Fruit fly (Drosophila melanogaster) whole organism, embryonic: ENCODE measurements around the gene Scox.

Experiments
- Awh ChIP-seq: fragments of 200-800 bp; sonication (Bioruptor generic); IDR thresholded peaks from 2 replicates; pipeline ENCODE4, ENCODE4 v1.3.6; 2022; ENCODE audit warnings: missing biosample characterization, missing genetic modification characterization
- Bgb ChIP-seq: fragments of 200-800 bp; sonication (Bioruptor generic); IDR thresholded peaks from 2 replicates; pipeline ENCODE4 v1.3.6; 2022; ENCODE audit warnings: missing biosample characterization, missing genetic modification characterization; ENCODE audit not compliant: partially characterized antibody
- Blimp-1 ChIP-seq: fragments of 200-800 bp; sonication (Bioruptor generic); optimal IDR thresholded peaks from 3 replicates; lab custom pipeline; 2018; ENCODE audit warnings: missing biosample characterization, missing genetic modification characterization, mild to moderate bottlenecking, moderate library complexity, missing genetic modification reagents
- BtbVII ChIP-seq: fragments of 200-800 bp; sonication (Bioruptor generic); optimal IDR thresholded peaks from 3 replicates; lab custom pipeline; 2017; ENCODE audit warnings: missing biosample characterization, mild to moderate bottlenecking, missing genetic modification characterization
- CG10274 ChIP-seq: fragments of 200-800 bp; sonication (Bioruptor generic); optimal IDR thresholded peaks from 3 replicates; lab custom pipeline; 2017; ENCODE audit warnings: missing biosample characterization, mild to moderate bottlenecking, missing genetic modification characterization
- CG10959 ChIP-seq: fragments of 200-800 bp; sonication (Bioruptor generic); IDR thresholded peaks from 2 replicates; pipeline ENCODE4 v1.3.6; 2022; ENCODE audit warnings: missing biosample characterization, missing genetic modification characterization
- CG11398 ChIP-seq: fragments of 200-800 bp; sonication (Bioruptor generic); optimal IDR thresholded peaks from 2 replicates; lab custom pipeline; 2016; ENCODE audit warnings: missing biosample characterization, missing genetic modification characterization
- CG11560 ChIP-seq: fragments of 200-800 bp; sonication (Bioruptor generic); IDR thresholded peaks from 3 replicates; pipeline ENCODE4 v1.3.6; 2022; ENCODE audit warnings: missing biosample characterization, missing genetic modification characterization
- CG12219 ChIP-seq: fragments of 200-800 bp; sonication (Bioruptor generic); optimal IDR thresholded peaks from 3 replicates; lab custom pipeline; 2018; ENCODE audit warnings: missing biosample characterization, mild to moderate bottlenecking, missing genetic modification characterization
- CG14965 ChIP-seq: fragments of 200-800 bp; sonication (Bioruptor generic); optimal IDR thresholded peaks from 2 replicates; lab custom pipeline; 2016; ENCODE audit warnings: missing biosample characterization, missing genetic modification characterization, borderline replicate concordance
- CG15514 ChIP-seq: fragments of 200-800 bp; sonication (Bioruptor generic); optimal IDR thresholded peaks from 3 replicates; lab custom pipeline; 2017; ENCODE audit warnings: missing biosample characterization, missing genetic modification characterization, mild to moderate bottlenecking, moderate library complexity, missing genetic modification reagents
- CG17328 ChIP-seq: fragments of 200-800 bp; sonication (Bioruptor generic); IDR thresholded peaks from 2 replicates; pipeline ENCODE4 v1.3.6; 2022; ENCODE audit warnings: missing biosample characterization, missing genetic modification characterization
- CG17829 ChIP-seq: fragments of 200-800 bp; optimal IDR thresholded peaks from 2 replicates; lab custom pipeline; 2019; ENCODE audit warnings: missing biosample characterization, mild to moderate bottlenecking, missing genetic modification characterization, moderate library complexity
- CG2199 ChIP-seq: fragments of 200-800 bp; sonication (Bioruptor generic); IDR thresholded peaks from 3 replicates; pipeline ENCODE4 v1.3.6; 2022; ENCODE audit warnings: missing biosample characterization, missing genetic modification characterization
- CG32532 ChIP-seq: fragments of 200-800 bp; sonication (Bioruptor generic); IDR thresholded peaks from 2 replicates; pipeline ENCODE4 v1.3.6; 2022; ENCODE audit warnings: missing biosample characterization, missing genetic modification characterization
- CG32772 ChIP-seq: fragments of 200-800 bp; sonication (Bioruptor generic); IDR thresholded peaks from 2 replicates; pipeline ENCODE4 v1.3.6; 2022; ENCODE audit warnings: missing biosample characterization, missing genetic modification characterization
- CG3838 ChIP-seq: fragments of 200-800 bp; sonication (Bioruptor generic); optimal IDR thresholded peaks from 3 replicates; lab custom pipeline; 2016; ENCODE audit warnings: missing biosample characterization, missing genetic modification characterization
- CG8944 ChIP-seq: fragments of 200-800 bp; sonication (Bioruptor generic); optimal IDR thresholded peaks from 3 replicates; lab custom pipeline; 2016; ENCODE audit warnings: missing biosample characterization, missing genetic modification characterization
- CG9876 ChIP-seq: fragments of 200-800 bp; sonication (Bioruptor generic); optimal IDR thresholded peaks from 2 replicates; lab custom pipeline; 2016; ENCODE audit warnings: missing biosample characterization, missing genetic modification characterization
- Camta ChIP-seq: fragments of 200-800 bp; sonication (Bioruptor generic); optimal IDR thresholded peaks from 2 replicates; lab custom pipeline; 2016; ENCODE audit warnings: missing biosample characterization, missing genetic modification characterization
- Dp ChIP-seq: fragments of 200-800 bp; sonication (Bioruptor generic); optimal IDR thresholded peaks from 2 replicates; lab custom pipeline; 2018; ENCODE audit warnings: missing biosample characterization, mild to moderate bottlenecking, missing genetic modification characterization, moderate library complexity
- Dref ChIP-seq: fragments of 200-800 bp; sonication (Bioruptor generic); IDR thresholded peaks from 2 replicates; pipeline ENCODE4 v1.3.6; 2022; ENCODE audit warnings: missing biosample characterization, missing genetic modification characterization
- GATAe ChIP-seq: fragments of 200-800 bp; sonication (Bioruptor generic); conservative IDR thresholded peaks from 2 replicates; pipeline ENCODE4 v1.3.6; 2022; ENCODE audit warnings: missing biosample characterization, missing genetic modification characterization
- H2.0 ChIP-seq: fragments of 200-800 bp; sonication (Bioruptor generic); IDR thresholded peaks from 2 replicates; pipeline ENCODE4 v1.3.6; 2022; ENCODE audit warnings: missing biosample characterization, missing genetic modification characterization
- PHDP ChIP-seq: fragments of 200-800 bp; sonication (Bioruptor generic); optimal IDR thresholded peaks from 3 replicates; lab custom pipeline; 2018; ENCODE audit warnings: missing biosample characterization, mild to moderate bottlenecking, missing genetic modification characterization, moderate library complexity
- Six4 ChIP-seq: fragments of 200-800 bp; sonication (Bioruptor generic); optimal IDR thresholded peaks from 2 replicates; lab custom pipeline; 2016; ENCODE audit warnings: missing biosample characterization, missing genetic modification characterization
- Xrp1 ChIP-seq: fragments of 200-800 bp; sonication (Bioruptor generic); IDR thresholded peaks from 2 replicates; pipeline ENCODE4 v1.3.6; 2022; ENCODE audit warnings: missing biosample characterization, missing genetic modification characterization
- abd-A ChIP-seq: fragments of 200-800 bp; sonication (Bioruptor generic); optimal IDR thresholded peaks from 3 replicates; lab custom pipeline; 2019; ENCODE audit warnings: missing biosample characterization, mild to moderate bottlenecking, missing genetic modification characterization, moderate library complexity
- ase ChIP-seq: fragments of 200-800 bp; sonication (Bioruptor generic); IDR thresholded peaks from 3 replicates; pipeline ENCODE4 v1.3.6; 2022; ENCODE audit warnings: missing biosample characterization, missing genetic modification characterization
- bbx ChIP-seq: fragments of 200-800 bp; sonication (Bioruptor generic); IDR thresholded peaks from 2 replicates; pipeline ENCODE4 v1.3.6; 2022; ENCODE audit warnings: missing biosample characterization, missing genetic modification characterization; ENCODE audit not compliant: partially characterized antibody
- bigmax ChIP-seq: fragments of 200-800 bp; sonication (Bioruptor generic); optimal IDR thresholded peaks from 2 replicates; lab custom pipeline; 2018; ENCODE audit warnings: missing biosample characterization, mild to moderate bottlenecking, missing genetic modification characterization
- cg ChIP-seq: fragments of 200-800 bp; sonication (Bioruptor generic); optimal IDR thresholded peaks from 3 replicates; lab custom pipeline; 2019; ENCODE audit warnings: missing biosample characterization, mild to moderate bottlenecking, missing genetic modification characterization, moderate library complexity
- croc ChIP-seq: fragments of 200-800 bp; sonication (Bioruptor generic); conservative IDR thresholded peaks from 3 replicates; pipeline ENCODE4 v1.3.6; 2022; ENCODE audit warnings: missing biosample characterization, missing genetic modification characterization
- danr ChIP-seq: fragments of 200-800 bp; sonication (Bioruptor generic); IDR thresholded peaks from 2 replicates; pipeline ENCODE4 v1.3.6; 2022; ENCODE audit warnings: missing biosample characterization, missing genetic modification characterization
- dati ChIP-seq: fragments of 200-800 bp; sonication (Bioruptor generic); IDR thresholded peaks from 2 replicates; pipeline ENCODE4 v1.3.6; 2022; ENCODE audit warnings: missing biosample characterization, missing genetic modification characterization
- disco-r ChIP-seq: fragments of 200-800 bp; sonication (Bioruptor generic); optimal IDR thresholded peaks from 2 replicates; lab custom pipeline; 2016; ENCODE audit warnings: missing biosample characterization, missing genetic modification characterization
- fru ChIP-seq: fragments of >200 bp; optimal IDR thresholded peaks from 2 replicates; lab custom pipeline; 2017
- ham ChIP-seq: fragments of 200-800 bp; sonication (Bioruptor generic); IDR thresholded peaks from 2 replicates; pipeline ENCODE4 v1.3.6; 2022; ENCODE audit warnings: missing biosample characterization, missing genetic modification characterization
- insv ChIP-seq, 2 experiments: fragments of 200-800 bp; sonication (Bioruptor generic); optimal IDR thresholded peaks; 3 replicates each; lab custom pipeline; 2016 to 2018; ENCODE audit warnings: missing biosample characterization in 2 of 2, missing genetic modification characterization in 2 of 2
- kni ChIP-seq: fragments of 200-800 bp; sonication (Bioruptor generic); optimal IDR thresholded peaks from 3 replicates; lab custom pipeline; 2017; ENCODE audit warnings: mild to moderate bottlenecking, missing biosample characterization, missing genetic modification reagents, missing genetic modification characterization
- nerfin-1 ChIP-seq: fragments of 200-800 bp; sonication (Bioruptor generic); optimal IDR thresholded peaks from 3 replicates; lab custom pipeline; 2019; ENCODE audit warnings: missing biosample characterization, mild to moderate bottlenecking, missing genetic modification characterization, moderate library complexity
- nom ChIP-seq: fragments of 200-800 bp; sonication (Bioruptor generic); optimal IDR thresholded peaks from 2 replicates; lab custom pipeline; 2017; ENCODE audit warnings: missing biosample characterization, missing genetic modification characterization, mild to moderate bottlenecking, moderate library complexity, missing genetic modification reagents
- oc ChIP-seq: fragments of 200-800 bp; sonication (Bioruptor generic); optimal IDR thresholded peaks from 2 replicates; lab custom pipeline; 2018; ENCODE audit warnings: missing biosample characterization, mild to moderate bottlenecking, missing genetic modification characterization, moderate library complexity
- pan ChIP-seq, 4 experiments: fragments of >200 bp in 3 of 4; fragments of 200-800 bp in 1 of 4; sonication (Bioruptor generic) in 1 of 4; optimal IDR thresholded peaks in 3 of 4; IDR thresholded peaks in 1 of 4; 2 replicates each; pipeline versions ENCODE4 v1.3.6 to Lab custom; 2017 to 2022; ENCODE audit warnings: missing biosample characterization in 2 of 4, missing genetic modification characterization in 2 of 4, mixed read lengths in 1 of 4
- sd ChIP-seq: fragments of 200-800 bp; sonication (Bioruptor generic); optimal IDR thresholded peaks from 3 replicates; lab custom pipeline; 2018; ENCODE audit warnings: missing biosample characterization, mild to moderate bottlenecking, missing genetic modification characterization, moderate library complexity
- seq ChIP-seq: fragments of 200-800 bp; sonication (Bioruptor generic); IDR thresholded peaks from 2 replicates; pipeline ENCODE4 v1.3.6; 2022; ENCODE audit warnings: missing biosample characterization, missing genetic modification characterization
- sna ChIP-seq: fragments of 200-800 bp; sonication (Bioruptor generic); IDR thresholded peaks from 2 replicates; pipeline ENCODE4 v1.3.6; 2022; ENCODE audit warnings: missing biosample characterization, missing genetic modification characterization; ENCODE audit not compliant: partially characterized antibody
- sqz ChIP-seq: fragments of 200-800 bp; sonication (Bioruptor generic); optimal IDR thresholded peaks from 3 replicates; lab custom pipeline; 2018; ENCODE audit warnings: missing biosample characterization, mild to moderate bottlenecking, missing genetic modification characterization
- twi ChIP-seq: fragments of 200-800 bp; optimal IDR thresholded peaks from 2 replicates; lab custom pipeline; 2019; ENCODE audit warnings: missing biosample characterization, mild to moderate bottlenecking, missing genetic modification characterization, moderate library complexity

Gene Scox

DNA sequence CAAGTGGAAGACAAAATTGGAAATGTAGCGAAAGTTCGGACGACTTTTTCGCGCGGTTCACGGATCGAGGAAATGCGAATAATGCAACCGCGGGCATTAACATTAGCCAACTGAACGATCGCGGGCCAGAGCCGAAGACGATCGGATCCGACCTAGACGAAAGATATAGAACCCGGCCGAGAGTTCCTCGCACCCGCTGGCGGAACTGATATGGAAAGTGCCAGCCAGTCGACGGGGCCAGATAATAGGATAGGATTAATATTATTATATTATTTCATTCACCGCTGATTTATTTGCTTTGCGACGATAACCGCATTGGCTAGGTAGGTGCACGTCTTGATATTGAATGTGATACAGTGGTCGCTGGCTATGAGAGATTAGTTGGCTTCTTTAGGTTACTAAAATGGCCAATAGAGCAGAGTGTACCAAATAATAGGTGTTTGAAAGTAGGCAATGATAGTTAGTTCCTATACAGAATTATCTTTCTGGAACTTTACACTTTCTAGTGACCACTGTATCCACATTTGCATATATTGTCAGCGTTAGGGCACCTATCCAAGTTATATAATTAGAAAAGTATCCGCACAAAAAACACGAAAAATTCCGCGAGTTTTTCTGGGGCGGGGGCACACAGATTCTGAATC lies 30.8 kb upstream of the Scox start:
- TF ChIP-seq CG12219 (GFP tag; lab: Kevin White, UChicago) (peak; percentile 58), danr (0 out of 2 replicates have a peak, but pooled peaks have one; percentile 30), CG11560 (tag; lab: Robert Waterston, UW) (peak; percentile 60; the same call in 1 of the 3 replicates), disco-r (no peak), dati (GFP tag; lab: Robert Waterston, UW) (0 out of 2 replicates have a peak, but pooled peaks have one; percentile 49), twi (tag; lab: Kevin White, UChicago) (no peak), bigmax (GFP tag; lab: Kevin White, UChicago) (no peak), Xrp1 (GFP tag; lab: Robert Waterston, UW) (peak; percentile 73), CG14965 (GFP tag; lab: Kevin White, UChicago) (no peak), Dp (GFP tag; lab: Kevin White, UChicago) (no peak), CG3838 (GFP tag; lab: Kevin White, UChicago) (no peak), CG15514 (peak; percentile 25), CG32532 (GFP tag; lab: Robert Waterston, UW) (peak; percentile 84), CG8944 (GFP tag; lab: Kevin White, UChicago) (peak; percentile 43), abd-A (tag; lab: Kevin White, UChicago) (no peak), PHDP (tag; lab: Kevin White, UChicago) (peak; percentile 55), insv (GFP tag; optimal IDR thresholded peaks at IDR 0.05; lab: Kevin White, UChicago) (no peak), bbx (GFP tag; lab: Robert Waterston, UW) (no peak), CG2199 (no peak; the same call in 2 of the 3 replicates), sqz (GFP tag; lab: Kevin White, UChicago) (peak; percentile 21), ham (no peak), cg (GFP tag; lab: Kevin White, UChicago) (no peak), CG32772 (peak; percentile 49), pan (optimal IDR thresholded peaks at IDR 0.05; lab: Kevin White, UChicago) (no peak), pan (GFP tag; optimal IDR thresholded peaks at IDR 0.05 in 1 of 2, IDR thresholded peaks at IDR 0.05 in 1 of 2) (peak in 1 of 2 experiments; percentile 73), nerfin-1 (tag; lab: Kevin White, UChicago) (peak; percentile 4), seq (GFP tag; lab: Robert Waterston, UW) (peak; percentile 44; the same call in 1 of the 2 replicates), sd (tag; lab: Kevin White, UChicago) (no peak), GATAe (GFP tag; lab: Robert Waterston, UW) (0 out of 2 replicates have a peak, but pooled peaks have one; percentile 34), sna (GFP tag; lab: Robert Waterston, UW) (no peak), Awh (GFP tag; lab: Robert Waterston, UW) (peak; percentile 56; the same call in 1 of the 2 replicates), oc (tag; lab: Kevin White, UChicago) (peak; percentile 17), fru (no peak), CG17829 (tag; lab: Kevin White, UChicago) (peak; percentile 30), croc (GFP tag; lab: Robert Waterston, UW) (peak; percentile 40; the same call in 1 of the 3 replicates), CG9876 (GFP tag; lab: Kevin White, UChicago) (peak; percentile 18), kni (GFP tag; lab: Kevin White, UChicago) (no peak), Bgb (no peak), Dref (GFP tag; lab: Robert Waterston, UW) (no peak), CG10959 (GFP tag; lab: Robert Waterston, UW) (peak; percentile 67), Blimp-1 (GFP tag; lab: Kevin White, UChicago) (peak; percentile 62), Camta (GFP tag; lab: Kevin White, UChicago) (peak; percentile 30), BtbVII (GFP tag; lab: Kevin White, UChicago) (peak; percentile 70), ase (GFP tag; lab: Robert Waterston, UW) (peak; percentile 67), CG10274 (GFP tag; lab: Kevin White, UChicago) (peak; percentile 28), Six4 (GFP tag; lab: Kevin White, UChicago) (peak; percentile 21), CG11398 (no peak), CG17328 (GFP tag; lab: Robert Waterston, UW) (peak; percentile 74), H2.0 (GFP tag; lab: Robert Waterston, UW) (peak; percentile 63), nom (GFP tag; lab: Kevin White, UChicago) (no peak)
